Worm (Caenorhabditis elegans) whole organism, mixed stage, embryonic: Measurements from ENCODE around the gene patr-1.

Source experiments
- M03D4.4 ChIP-seq: sonication (generic microtip); optimal IDR thresholded peaks from 2 replicates; lab custom pipeline; 2017; ENCODE audit warnings: mild to moderate bottlenecking, missing genetic modification characterization, missing compliant biosample characterization
- bed-3 ChIP-seq: fragments of 200-800 bp; sonication (Bioruptor generic); optimal IDR thresholded peaks from 3 replicates; lab custom pipeline; 2018; ENCODE audit warnings: mild to moderate bottlenecking, missing genetic modification characterization, moderate library complexity, missing compliant biosample characterization
- blmp-1 ChIP-seq: fragments of 150-350 bp; optimal IDR thresholded peaks from 2 replicates; lab custom pipeline; 2014; ENCODE audit warnings: missing biosample characterization, missing genetic modification characterization
- ceh-43 ChIP-seq: fragments of 200-800 bp; sonication (Bioruptor generic); optimal IDR thresholded peaks from 2 replicates; lab custom pipeline; 2018; ENCODE audit warnings: mild to moderate bottlenecking, missing genetic modification characterization, moderate library complexity, missing compliant biosample characterization
- ceh-83 ChIP-seq: fragments of 200-800 bp; sonication (Bioruptor generic); optimal IDR thresholded peaks from 2 replicates; lab custom pipeline; 2018; ENCODE audit warnings: mild to moderate bottlenecking, missing genetic modification characterization, missing compliant biosample characterization
- ces-1 ChIP-seq: fragments of 150-350 bp; optimal IDR thresholded peaks from 2 replicates; lab custom pipeline; 2014; ENCODE audit warnings: missing biosample characterization, missing genetic modification reagents, missing genetic modification characterization
- cnd-1 ChIP-seq: fragments of 200-800 bp; sonication (Bioruptor generic); optimal IDR thresholded peaks from 2 replicates; lab custom pipeline; 2018; ENCODE audit warnings: mild to moderate bottlenecking, missing genetic modification characterization, missing compliant biosample characterization
- drap-1 ChIP-seq: fragments of 200-800 bp; sonication (Bioruptor generic); optimal IDR thresholded peaks from 3 replicates; lab custom pipeline; 2018; ENCODE audit warnings: mild to moderate bottlenecking, missing genetic modification characterization, missing compliant biosample characterization
- elt-3 ChIP-seq: fragments of 150-350 bp; optimal IDR thresholded peaks from 2 replicates; lab custom pipeline; 2014; ENCODE audit warnings: missing biosample characterization, missing genetic modification characterization
- flh-1 ChIP-seq: fragments of 200-800 bp; sonication (Bioruptor generic); optimal IDR thresholded peaks from 2 replicates; lab custom pipeline; 2018; ENCODE audit warnings: mild to moderate bottlenecking, missing genetic modification characterization, moderate library complexity, missing compliant biosample characterization
- ham-2 ChIP-seq: fragments of 200-800 bp; sonication (Bioruptor generic); optimal IDR thresholded peaks from 2 replicates; lab custom pipeline; 2018; ENCODE audit warnings: mild to moderate bottlenecking, missing genetic modification characterization, missing compliant biosample characterization
- hlh-1 ChIP-seq: fragments of 150-350 bp; optimal IDR thresholded peaks from 2 replicates; lab custom pipeline; 2014; ENCODE audit warnings: missing biosample characterization, missing genetic modification reagents, missing genetic modification characterization
- lin-13 ChIP-seq: fragments of 150-350 bp; optimal IDR thresholded peaks from 2 replicates; lab custom pipeline; 2014; ENCODE audit warnings: missing biosample characterization, missing genetic modification characterization
- lsy-2 ChIP-seq: fragments of 150-350 bp; optimal IDR thresholded peaks from 2 replicates; lab custom pipeline; 2014; ENCODE audit warnings: missing biosample characterization, missing genetic modification characterization
- mab-5 ChIP-seq: fragments of 150-350 bp; optimal IDR thresholded peaks from 2 replicates; lab custom pipeline; 2014; ENCODE audit warnings: missing biosample characterization, missing genetic modification characterization
- mep-1 ChIP-seq: fragments of 150-350 bp; optimal IDR thresholded peaks from 2 replicates; lab custom pipeline; 2017; ENCODE audit warnings: missing biosample characterization, missing genetic modification reagents, missing genetic modification characterization, inconsistent platforms
- mls-2 ChIP-seq: sonication (generic microtip); optimal IDR thresholded peaks from 2 replicates; lab custom pipeline; 2016; ENCODE audit warnings: mild to moderate bottlenecking, missing genetic modification characterization, moderate library complexity, missing compliant biosample characterization
- nhr-12 ChIP-seq: fragments of 150-350 bp; optimal IDR thresholded peaks from 2 replicates; lab custom pipeline; 2014; ENCODE audit warnings: missing biosample characterization, missing genetic modification characterization
- nhr-2 ChIP-seq: fragments of 150-350 bp; optimal IDR thresholded peaks from 2 replicates; lab custom pipeline; 2014; ENCODE audit warnings: missing biosample characterization, missing genetic modification characterization
- nhr-237 ChIP-seq: fragments of 150-350 bp; optimal IDR thresholded peaks from 2 replicates; lab custom pipeline; 2014; ENCODE audit warnings: missing biosample characterization, missing genetic modification characterization
- nhr-28 ChIP-seq: fragments of 150-350 bp; optimal IDR thresholded peaks from 2 replicates; lab custom pipeline; 2014; ENCODE audit warnings: missing biosample characterization, missing genetic modification characterization
- nhr-76 ChIP-seq: sonication (generic microtip); optimal IDR thresholded peaks from 2 replicates; lab custom pipeline; 2017; ENCODE audit warnings: missing biosample characterization, missing genetic modification characterization
- pha-4 ChIP-seq: fragments of 150-350 bp; optimal IDR thresholded peaks from 2 replicates; lab custom pipeline; 2018; ENCODE audit warnings: missing biosample characterization, missing genetic modification reagents, missing genetic modification characterization
- snpc-4 ChIP-seq: fragments of 150-350 bp; optimal IDR thresholded peaks from 2 replicates; lab custom pipeline; 2014; ENCODE audit warnings: missing biosample characterization, missing genetic modification characterization
- sptf-1 ChIP-seq: sonication (generic microtip); optimal IDR thresholded peaks from 2 replicates; lab custom pipeline; 2017; ENCODE audit warnings: mild to moderate bottlenecking, missing genetic modification characterization, moderate library complexity, missing compliant biosample characterization
- tbx-8 ChIP-seq: fragments of 200-800 bp; sonication (Bioruptor generic); optimal IDR thresholded peaks from 2 replicates; lab custom pipeline; 2018; ENCODE audit warnings: mild to moderate bottlenecking, missing genetic modification characterization, moderate library complexity, missing compliant biosample characterization
- unc-120 ChIP-seq: sonication (generic microtip); optimal IDR thresholded peaks from 2 replicates; lab custom pipeline; 2017; ENCODE audit warnings: missing genetic modification characterization, missing compliant biosample characterization; ENCODE audit not compliant: poor library complexity, severe bottlenecking
- unc-39 ChIP-seq: fragments of 150-350 bp; optimal IDR thresholded peaks from 2 replicates; lab custom pipeline; 2014; ENCODE audit warnings: missing biosample characterization, missing genetic modification characterization
- zip-8 ChIP-seq: fragments of 150-350 bp; optimal IDR thresholded peaks from 2 replicates; lab custom pipeline; 2014; ENCODE audit warnings: missing biosample characterization, missing genetic modification characterization
- ztf-11 ChIP-seq: fragments of 150-350 bp; optimal IDR thresholded peaks from 2 replicates; lab custom pipeline; 2014; ENCODE audit warnings: missing biosample characterization, missing genetic modification characterization

patr-1 gene

DNA sequence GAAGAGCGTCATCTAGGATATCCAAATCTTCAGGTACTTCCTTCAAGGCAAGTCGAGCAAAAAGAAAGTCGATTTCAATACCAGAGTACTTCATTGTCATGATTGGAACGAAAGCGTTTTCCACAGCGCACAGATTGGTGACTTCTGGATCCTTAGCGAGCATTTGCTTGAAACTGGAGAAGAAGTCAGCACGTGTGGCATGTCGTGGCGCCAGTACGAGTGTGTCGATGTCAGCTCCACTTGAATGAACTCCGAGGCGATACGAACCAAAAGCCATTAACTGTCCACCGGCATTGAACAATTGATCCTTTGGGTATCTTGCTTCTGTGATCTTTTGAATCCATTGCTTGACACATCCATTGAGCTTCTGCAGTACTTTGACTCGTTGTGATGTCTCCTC lies 38.3 kb upstream of the patr-1 start:
- TF ChIP-seq nhr-237 (tag; lab: Kevin White, UChicago) (no peak), elt-3 (tag; lab: Kevin White, UChicago) (no peak), nhr-28 (tag; lab: Kevin White, UChicago) (no peak), nhr-2 (tag; lab: Kevin White, UChicago) (no peak), nhr-76 (tag; lab: Kevin White, UChicago) (no peak), ceh-83 (GFP tag; lab: Kevin White, UChicago) (no peak), drap-1 (GFP tag; lab: Kevin White, UChicago) (no peak), ceh-43 (GFP tag; lab: Kevin White, UChicago) (no peak), flh-1 (GFP tag; lab: Kevin White, UChicago) (no peak), blmp-1 (no peak), ztf-11 (tag; lab: Kevin White, UChicago) (no peak), mep-1 (tag; lab: Kevin White, UChicago) (no peak), pha-4 (tag; lab: Kevin White, UChicago) (no peak), ham-2 (GFP tag; lab: Kevin White, UChicago) (no peak), sptf-1 (tag; lab: Kevin White, UChicago) (no peak), lsy-2 (tag; lab: Kevin White, UChicago) (no peak)

DNA sequence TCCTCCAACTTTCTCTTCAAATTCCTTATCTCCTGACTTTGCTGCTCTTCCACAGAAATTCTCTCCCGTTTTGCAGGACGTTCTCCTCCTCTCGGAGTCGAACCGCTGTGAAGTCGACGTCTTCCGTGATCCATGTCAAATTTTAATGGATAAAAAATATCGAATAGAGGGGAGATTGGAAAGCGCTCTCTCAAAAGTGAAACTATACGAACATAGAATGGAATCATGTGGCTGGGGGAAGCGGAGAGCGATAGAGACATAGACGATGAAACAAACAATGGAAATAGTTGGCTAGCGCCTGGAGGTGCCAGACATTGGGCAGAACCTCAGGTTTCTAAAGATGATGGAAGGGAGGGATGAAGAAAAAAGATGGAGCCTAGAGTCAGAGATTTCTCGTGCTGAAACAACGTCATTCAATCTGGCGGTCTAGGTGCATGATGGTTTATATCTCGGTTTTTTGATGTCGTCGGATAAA lies 36.2 kb upstream of the patr-1 start, which contains the start of gene F43G6.8:
F43G6.8 (minus strand) TSS at position 198 of the 475 bp plus-strand sequence.
- peak; percentile 40 for TF ChIP-seq ham-2 (GFP tag; lab: Kevin White, UChicago)
- TF ChIP-seq unc-120 (tag; lab: Kevin White, UChicago), result peak; percentile 26
- no peak for TF ChIP-seq tbx-8 (GFP tag; lab: Kevin White, UChicago)

- TF ChIP-seq mab-5 (tag; lab: Kevin White, UChicago), result no peak
- TF ChIP-seq bed-3 (GFP tag; lab: Kevin White, UChicago), result no peak
- no peak for TF ChIP-seq zip-8 (tag; lab: Kevin White, UChicago)
- TF ChIP-seq pha-4 (tag; lab: Kevin White, UChicago), result no peak
- TF ChIP-seq lin-13 (tag; lab: Kevin White, UChicago), result no peak
- no peak for TF ChIP-seq lsy-2 (tag; lab: Kevin White, UChicago)
- TF ChIP-seq nhr-2 (tag; lab: Kevin White, UChicago), result no peak
- TF ChIP-seq ztf-11 (tag; lab: Kevin White, UChicago), result no peak
- TF ChIP-seq sptf-1 (tag; lab: Kevin White, UChicago), result no peak
- no peak for TF ChIP-seq tbx-8 (GFP tag; lab: Kevin White, UChicago)
- TF ChIP-seq hlh-1, result no peak
- no peak for TF ChIP-seq nhr-12 (tag; lab: Kevin White, UChicago)
- TF ChIP-seq nhr-28 (tag; lab: Kevin White, UChicago), result no peak
Observed at ce11 chrII:11811241-11811640, 33.5 kb upstream of the patr-1 start.

- TF ChIP-seq lsy-2 (tag; lab: Kevin White, UChicago) (no peak), ceh-43 (GFP tag; lab: Kevin White, UChicago) (no peak), blmp-1 (no peak), nhr-12 (tag; lab: Kevin White, UChicago) (no peak), bed-3 (GFP tag; lab: Kevin White, UChicago) (no peak), ces-1 (no peak), nhr-28 (tag; lab: Kevin White, UChicago) (no peak), sptf-1 (tag; lab: Kevin White, UChicago) (no peak), mls-2 (tag; lab: Kevin White, UChicago) (no peak), ceh-83 (GFP tag; lab: Kevin White, UChicago) (no peak), mab-5 (tag; lab: Kevin White, UChicago) (no peak), M03D4.4 (tag; lab: Kevin White, UChicago) (no peak), mep-1 (tag; lab: Kevin White, UChicago) (no peak), tbx-8 (GFP tag; lab: Kevin White, UChicago) (no peak), ztf-11 (tag; lab: Kevin White, UChicago) (no peak)
Observed at ce11 chrII:11810436-11810835, 32.7 kb upstream of the patr-1 start, which contains the start of gene F43G6.7. Gene F43G6.7, plus strand, starts transcription at chrII:11810790.

DNA sequence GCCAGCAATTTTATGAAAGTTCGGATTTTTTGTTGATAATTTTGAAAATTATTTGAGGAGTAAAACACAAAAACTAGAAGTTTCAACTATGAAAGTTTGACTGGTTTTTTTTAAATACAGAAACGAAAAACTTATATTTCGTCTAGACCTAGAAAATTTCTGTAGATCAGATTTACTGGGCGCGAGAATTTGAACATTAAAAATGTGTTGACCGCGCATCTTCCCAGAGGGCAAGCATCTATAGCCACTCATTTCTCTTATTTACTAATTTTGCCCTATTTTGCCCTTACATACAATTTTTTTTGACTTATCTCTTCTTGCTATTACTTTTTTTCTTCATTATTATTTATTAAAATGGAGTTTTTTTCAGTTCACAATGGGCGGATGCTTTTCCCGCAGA lies 31.2 kb upstream of the patr-1 start, which contains the start of gene F43G6.10:
F43G6.10 (plus strand) TSS at position 371 of the 400 bp plus-strand sequence.
- TF ChIP-seq M03D4.4 (tag; lab: Kevin White, UChicago), result no peak
- TF ChIP-seq drap-1 (GFP tag; lab: Kevin White, UChicago), result no peak
- TF ChIP-seq zip-8 (tag; lab: Kevin White, UChicago), result no peak
- no peak for TF ChIP-seq ztf-11 (tag; lab: Kevin White, UChicago)
- TF ChIP-seq mep-1 (tag; lab: Kevin White, UChicago), result no peak
- no peak for TF ChIP-seq nhr-12 (tag; lab: Kevin White, UChicago)
- TF ChIP-seq ceh-83 (GFP tag; lab: Kevin White, UChicago), result no peak
- TF ChIP-seq unc-120 (tag; lab: Kevin White, UChicago), result no peak
- TF ChIP-seq lin-13 (tag; lab: Kevin White, UChicago), result no peak
- TF ChIP-seq nhr-237 (tag; lab: Kevin White, UChicago), result no peak
- no peak for TF ChIP-seq ham-2 (GFP tag; lab: Kevin White, UChicago)
- TF ChIP-seq ceh-43 (GFP tag; lab: Kevin White, UChicago), result no peak
- TF ChIP-seq bed-3 (GFP tag; lab: Kevin White, UChicago), result no peak
- no peak for TF ChIP-seq unc-39 (tag; lab: Kevin White, UChicago)
- no peak for TF ChIP-seq flh-1 (GFP tag; lab: Kevin White, UChicago)
- TF ChIP-seq snpc-4 (tag; lab: Kevin White, UChicago), result no peak
- no peak for TF ChIP-seq cnd-1 (tag; lab: Kevin White, UChicago)
- no peak for TF ChIP-seq nhr-76 (tag; lab: Kevin White, UChicago)
